Worm (Caenorhabditis elegans): ENCODE results near the gene arl-5.

Gene arl-5

ce11 chrIII:9780665-9781304, 42.3 kb upstream of the arl-5 start, which contains the start of gene vha-1:
Gene vha-1 (plus strand): TSS chrIII:9781254.
- TF ChIP-seq nhr-25 (tag; optimal IDR thresholded peaks at IDR 0.05) = peak; percentile 65
- no peak for TF ChIP-seq mml-1 (tag; optimal IDR thresholded peaks at IDR 0.05)
- TF ChIP-seq ama-1 (optimal IDR thresholded peaks at IDR 0.05) = peak; percentile 74
- peak; percentile 98 for TF ChIP-seq lin-15B (tag; optimal IDR thresholded peaks at IDR 0.05)
- TF ChIP-seq snpc-4 (tag; optimal IDR thresholded peaks at IDR 0.05) = peak; percentile 70
- TF ChIP-seq nhr-28 (tag; optimal IDR thresholded peaks at IDR 0.05) = no peak
- no peak for TF ChIP-seq daf-12 (tag; optimal IDR thresholded peaks at IDR 0.05)
- TF ChIP-seq fkh-10 (GFP tag; optimal IDR thresholded peaks at IDR 0.05) = peak; percentile 16
- TF ChIP-seq unc-62 (GFP tag; optimal IDR thresholded peaks at IDR 0.05) = peak; percentile 63
- TF ChIP-seq nhr-11 (tag; optimal IDR thresholded peaks at IDR 0.05) = no peak
- TF ChIP-seq elt-3 (tag; optimal IDR thresholded peaks at IDR 0.05) = peak in 2 of 3 experiments; percentile 23 to 46
- TF ChIP-seq nhr-237 (tag; optimal IDR thresholded peaks at IDR 0.05) = no peak
- TF ChIP-seq tbx-2 (tag; optimal IDR thresholded peaks at IDR 0.05) = no peak
- TF ChIP-seq sea-2 (GFP tag; optimal IDR thresholded peaks at IDR 0.05) = no peak
- TF ChIP-seq nhr-76 (tag; optimal IDR thresholded peaks at IDR 0.05) = no peak
- no peak for TF ChIP-seq elt-1 (tag; optimal IDR thresholded peaks at IDR 0.05)
- peak; percentile 58 for TF ChIP-seq nhr-43 (tag; optimal IDR thresholded peaks at IDR 0.05; ENCODE audit: poor library complexity, severe bottlenecking)
- TF ChIP-seq fos-1 (tag; optimal IDR thresholded peaks at IDR 0.05) = peak; percentile 80
- peak; percentile 80 for TF ChIP-seq lin-39 (tag; optimal IDR thresholded peaks at IDR 0.05)
- peak; percentile 57 for TF ChIP-seq hmg-11 (tag; optimal IDR thresholded peaks at IDR 0.05)
- peak; percentile 84 for TF ChIP-seq elt-2 (tag; optimal IDR thresholded peaks at IDR 0.05)
- peak; percentile 90 for TF ChIP-seq jun-1 (tag; optimal IDR thresholded peaks at IDR 0.05)
- no peak for TF ChIP-seq ceh-16 (tag; optimal IDR thresholded peaks at IDR 0.05)
- peak; percentile 75 for TF ChIP-seq skn-1 (tag; optimal IDR thresholded peaks at IDR 0.05)
- TF ChIP-seq ceh-9 (tag; optimal IDR thresholded peaks at IDR 0.05) = no peak
- TF ChIP-seq mdl-1 (tag; optimal IDR thresholded peaks at IDR 0.05) = no peak
- peak; percentile 3 for TF ChIP-seq ZK546.5 (tag; optimal IDR thresholded peaks at IDR 0.05)
- peak; percentile 52 for TF ChIP-seq ztf-4 (tag; optimal IDR thresholded peaks at IDR 0.05)
- TF ChIP-seq R02D3.7 (tag; optimal IDR thresholded peaks at IDR 0.05) = peak; percentile 59
- no peak for TF ChIP-seq ceh-82 (tag; optimal IDR thresholded peaks at IDR 0.05)
- TF ChIP-seq ceh-28 (tag; optimal IDR thresholded peaks at IDR 0.05) = peak; percentile 66
- no peak for TF ChIP-seq ztf-11 (tag; optimal IDR thresholded peaks at IDR 0.05)
- TF ChIP-seq pqm-1 (tag; optimal IDR thresholded peaks at IDR 0.05) = peak; percentile 94
- no peak for TF ChIP-seq fkh-2 (tag; optimal IDR thresholded peaks at IDR 0.05)
- no peak for TF ChIP-seq unc-39 (tag; optimal IDR thresholded peaks at IDR 0.05)
- TF ChIP-seq pha-4 (tag; optimal IDR thresholded peaks at IDR 0.05) = peak; percentile 92
- peak; percentile 80 for TF ChIP-seq lsy-12 (tag; optimal IDR thresholded peaks at IDR 0.05)
- TF ChIP-seq egl-27 (tag; optimal IDR thresholded peaks at IDR 0.05) = no peak
- no peak for TF ChIP-seq aly-2 (tag; optimal IDR thresholded peaks at IDR 0.05)
- peak; percentile 40 for TF ChIP-seq nhr-77 (tag; optimal IDR thresholded peaks at IDR 0.05)
- TF ChIP-seq egl-5 (tag; optimal IDR thresholded peaks at IDR 0.05) = peak; percentile 46
- no peak for TF ChIP-seq nhr-12 (tag; optimal IDR thresholded peaks at IDR 0.05)
- no peak for TF ChIP-seq eor-1 (tag; optimal IDR thresholded peaks at IDR 0.05)
- no peak for TF ChIP-seq zag-1 (tag; optimal IDR thresholded peaks at IDR 0.05)
- TF ChIP-seq nhr-23 (tag; optimal IDR thresholded peaks at IDR 0.05) = peak; percentile 73
- peak; percentile 90 for TF ChIP-seq nfya-1 (tag; optimal IDR thresholded peaks at IDR 0.05; ENCODE audit: insufficient read depth)
- no peak for TF ChIP-seq nhr-67 (tag; optimal IDR thresholded peaks at IDR 0.05)
